Worm (Caenorhabditis elegans) whole organism, L2 larva: ENCODE data around the gene C30F2.4.

Experiments
- F13H6.1 ChIP-seq: sonication (generic microtip); optimal IDR thresholded peaks from 2 replicates; lab custom pipeline; 2016; ENCODE audit warnings: missing genetic modification characterization, missing compliant biosample characterization
- Y55F3AM.14 ChIP-seq: fragments of 200-800 bp; sonication (Bioruptor generic); optimal IDR thresholded peaks from 2 replicates; lab custom pipeline; 2018; ENCODE audit warnings: mild to moderate bottlenecking, missing genetic modification characterization, missing compliant biosample characterization
- ZK546.5 ChIP-seq: sonication (generic microtip); optimal IDR thresholded peaks from 2 replicates; lab custom pipeline; 2017; ENCODE audit warnings: missing biosample characterization, missing genetic modification characterization
- aly-2 ChIP-seq: fragments of 150-350 bp; optimal IDR thresholded peaks from 2 replicates; lab custom pipeline; 2014; ENCODE audit warnings: missing biosample characterization, missing genetic modification characterization
- ama-1 ChIP-seq: fragments of 150-350 bp; optimal IDR thresholded peaks from 2 replicates; lab custom pipeline; 2018; ENCODE audit warnings: inconsistent platforms
- blmp-1 ChIP-seq: sonication (generic microtip); optimal IDR thresholded peaks from 2 replicates; lab custom pipeline; 2017; ENCODE audit warnings: missing genetic modification characterization, mild to moderate bottlenecking, missing compliant biosample characterization, antibody characterized with exemption, moderate library complexity; ENCODE audit not compliant: insufficient read depth
- ceh-16 ChIP-seq: fragments of 150-350 bp; optimal IDR thresholded peaks from 2 replicates; lab custom pipeline; 2014; ENCODE audit warnings: missing biosample characterization, missing genetic modification characterization
- ceh-82 ChIP-seq: fragments of 150-350 bp; optimal IDR thresholded peaks from 2 replicates; lab custom pipeline; 2014; ENCODE audit warnings: missing biosample characterization, missing genetic modification characterization
- crh-2 ChIP-seq: sonication (generic microtip); optimal IDR thresholded peaks from 2 replicates; lab custom pipeline; 2017; ENCODE audit warnings: missing biosample characterization, missing genetic modification characterization
- dmd-4 ChIP-seq: sonication (generic microtip); optimal IDR thresholded peaks from 2 replicates; lab custom pipeline; 2017; ENCODE audit warnings: missing biosample characterization, missing genetic modification characterization
- egl-27 ChIP-seq: sonication (generic microtip); optimal IDR thresholded peaks from 3 replicates; lab custom pipeline; 2017; ENCODE audit warnings: missing biosample characterization, missing genetic modification reagents, missing genetic modification characterization
- fos-1 ChIP-seq: fragments of 150-350 bp; optimal IDR thresholded peaks from 2 replicates; lab custom pipeline; 2014; ENCODE audit warnings: missing biosample characterization, missing genetic modification characterization
- gmeb-1 ChIP-seq: fragments of 150-350 bp; optimal IDR thresholded peaks from 2 replicates; lab custom pipeline; 2014; ENCODE audit warnings: missing biosample characterization, missing genetic modification characterization
- lin-13 ChIP-seq: fragments of 150-350 bp; optimal IDR thresholded peaks from 2 replicates; lab custom pipeline; 2014; ENCODE audit warnings: missing biosample characterization, missing genetic modification reagents, missing genetic modification characterization
- lsy-2 ChIP-seq, 2 experiments: fragments of 150-350 bp in 1 of 2; sonication (generic microtip) in 1 of 2; optimal IDR thresholded peaks; 2 replicates each; lab custom pipeline; 2014 to 2017; ENCODE audit warnings: missing biosample characterization in 2 of 2, missing genetic modification characterization in 2 of 2
- mab-5 ChIP-seq: fragments of 150-350 bp; optimal IDR thresholded peaks from 2 replicates; lab custom pipeline; 2014; ENCODE audit warnings: missing biosample characterization, missing genetic modification characterization
- mdl-1 ChIP-seq, 2 experiments: fragments of 150-350 bp in 1 of 2; sonication (generic microtip) in 1 of 2; optimal IDR thresholded peaks; 2 replicates each; lab custom pipeline; 2017; ENCODE audit warnings: missing biosample characterization in 2 of 2, missing genetic modification characterization in 2 of 2
- nhr-11 ChIP-seq: fragments of 150-350 bp; optimal IDR thresholded peaks from 2 replicates; lab custom pipeline; 2014; ENCODE audit warnings: missing biosample characterization, missing genetic modification characterization
- nhr-129 ChIP-seq: fragments of 150-350 bp; optimal IDR thresholded peaks from 2 replicates; lab custom pipeline; 2014; ENCODE audit warnings: missing biosample characterization, missing genetic modification characterization
- nhr-21 ChIP-seq: fragments of 150-350 bp; optimal IDR thresholded peaks from 2 replicates; lab custom pipeline; 2014; ENCODE audit warnings: missing biosample characterization, missing genetic modification characterization
- nhr-23 ChIP-seq: fragments of 150-350 bp; optimal IDR thresholded peaks from 2 replicates; lab custom pipeline; 2014; ENCODE audit warnings: missing biosample characterization, missing genetic modification reagents, missing genetic modification characterization
- nhr-237 ChIP-seq: fragments of 150-350 bp; optimal IDR thresholded peaks from 2 replicates; lab custom pipeline; 2014; ENCODE audit warnings: missing biosample characterization, missing genetic modification characterization
- nhr-6 ChIP-seq: fragments of 150-350 bp; optimal IDR thresholded peaks from 2 replicates; lab custom pipeline; 2014; ENCODE audit warnings: missing biosample characterization, missing genetic modification characterization
- skn-1 ChIP-seq: sonication (generic microtip); optimal IDR thresholded peaks from 2 replicates; lab custom pipeline; 2017; ENCODE audit warnings: missing biosample characterization, missing genetic modification characterization
- sma-3 ChIP-seq: sonication (generic microtip); optimal IDR thresholded peaks from 2 replicates; lab custom pipeline; 2016; ENCODE audit warnings: missing genetic modification reagents, missing genetic modification characterization, missing compliant biosample characterization
- sma-9 ChIP-seq, 2 experiments: fragments of 150-350 bp in 1 of 2; sonication (generic microtip) in 1 of 2; optimal IDR thresholded peaks; 2 replicates each; lab custom pipeline; 2014 to 2016; ENCODE audit warnings: missing genetic modification characterization in 2 of 2, mild to moderate bottlenecking in 1 of 2, missing biosample characterization in 1 of 2, missing compliant biosample characterization in 1 of 2, missing genetic modification reagents in 1 of 2, moderate library complexity in 1 of 2
- snpc-4 ChIP-seq: fragments of 150-350 bp; optimal IDR thresholded peaks from 2 replicates; lab custom pipeline; 2014; ENCODE audit warnings: missing biosample characterization, missing genetic modification characterization
- unc-55 ChIP-seq: fragments of 150-350 bp; sonication (generic microtip); optimal IDR thresholded peaks from 3 replicates; lab custom pipeline; 2014; ENCODE audit warnings: missing biosample characterization, missing genetic modification reagents, missing genetic modification characterization
- zag-1 ChIP-seq: fragments of 150-350 bp; optimal IDR thresholded peaks from 2 replicates; lab custom pipeline; 2014; ENCODE audit warnings: missing biosample characterization, missing genetic modification characterization
- ztf-4 ChIP-seq: fragments of 150-350 bp; optimal IDR thresholded peaks from 2 replicates; lab custom pipeline; 2014; ENCODE audit warnings: missing biosample characterization, missing genetic modification characterization

The C30F2.4 gene

ce11 chrX:16103396-16103795 is 27.0 kb upstream of the C30F2.4 start, which contains the start of gene ZK1073.2:
TSS of gene ZK1073.2 (plus strand) at chrX:16103696.
- no peak for TF ChIP-seq sma-3 (GFP tag; lab: Kevin White, UChicago)
- TF ChIP-seq ZK546.5 (tag; lab: Kevin White, UChicago): no peak

DNA sequence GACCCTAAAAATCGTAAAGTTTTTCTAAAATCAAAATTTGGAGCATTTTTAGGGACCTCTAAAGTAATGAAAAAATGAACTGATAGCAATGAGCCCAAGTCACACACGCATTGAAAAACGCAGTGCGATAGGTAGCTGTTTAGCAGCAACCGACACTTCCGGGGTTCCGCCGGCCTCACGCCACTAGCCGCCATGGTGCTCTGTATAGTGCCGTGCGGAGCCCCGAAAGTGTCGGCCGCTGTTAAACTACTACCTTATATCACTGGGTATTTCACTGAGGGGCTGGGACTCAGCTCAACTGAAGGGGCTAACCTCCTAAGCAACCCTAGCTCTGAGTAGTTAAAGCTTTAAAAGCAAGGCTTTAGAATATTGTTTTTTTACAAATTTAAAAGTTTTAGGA is 22.9 kb upstream of the C30F2.4 start:
- TF ChIP-seq snpc-4 (tag; lab: Kevin White, UChicago) (peak; percentile 22), dmd-4 (no peak), fos-1 (tag; lab: Kevin White, UChicago) (no peak), nhr-11 (tag; lab: Kevin White, UChicago) (no peak)

- TF ChIP-seq F13H6.1 (tag; lab: Kevin White, UChicago): peak; percentile 57
- TF ChIP-seq snpc-4 (tag; lab: Kevin White, UChicago): no peak
- no peak for TF ChIP-seq mab-5 (tag; lab: Kevin White, UChicago)
- TF ChIP-seq lsy-2 (tag; optimal IDR thresholded peaks at IDR 0.05; lab: Kevin White, UChicago): peak in 1 of 2 experiments; percentile 17
- no peak for TF ChIP-seq nhr-23 (tag; lab: Kevin White, UChicago)
- peak; percentile 63 for TF ChIP-seq nhr-129 (tag; lab: Kevin White, UChicago)
- TF ChIP-seq zag-1 (tag; lab: Kevin White, UChicago): no peak
- no peak for TF ChIP-seq ZK546.5 (tag; lab: Kevin White, UChicago)
- no peak for TF ChIP-seq nhr-21 (tag; lab: Kevin White, UChicago)
- peak; percentile 39 for TF ChIP-seq sma-9 (GFP tag; optimal IDR thresholded peaks at IDR 0.05; lab: Kevin White, UChicago)
- no peak for TF ChIP-seq sma-9 (tag; optimal IDR thresholded peaks at IDR 0.05; lab: Kevin White, UChicago)
- TF ChIP-seq, all 48 proteins: peak for 4
Measured at ce11 chrX:16098104-16098638, 21.8 kb upstream of the C30F2.4 start.

ce11 chrX:16094370-16094769 is 18.0 kb upstream of the C30F2.4 start, which contains the start of gene C30F2.5:
TSS of gene C30F2.5 (plus strand) at chrX:16094670.
- no peak for TF ChIP-seq ztf-4 (tag; lab: Kevin White, UChicago)
- TF ChIP-seq sma-9 (GFP tag; optimal IDR thresholded peaks at IDR 0.05; lab: Kevin White, UChicago): no peak
- no peak for TF ChIP-seq sma-9 (tag; optimal IDR thresholded peaks at IDR 0.05; lab: Kevin White, UChicago)
- TF ChIP-seq blmp-1 (tag; lab: Kevin White, UChicago): no peak
- TF ChIP-seq mdl-1 (tag; optimal IDR thresholded peaks at IDR 0.05; lab: Kevin White, UChicago): no peak
- no peak for TF ChIP-seq Y55F3AM.14 (GFP tag; lab: Kevin White, UChicago)
- no peak for TF ChIP-seq egl-27 (tag; lab: Kevin White, UChicago)
- TF ChIP-seq sma-3 (GFP tag; lab: Kevin White, UChicago): no peak
- TF ChIP-seq lin-13 (GFP tag; lab: Kevin White, UChicago): no peak
- no peak for TF ChIP-seq skn-1 (tag; lab: Kevin White, UChicago)
- TF ChIP-seq lsy-2 (tag; optimal IDR thresholded peaks at IDR 0.05; lab: Kevin White, UChicago): no peak
- no peak for TF ChIP-seq nhr-237
- TF ChIP-seq ceh-16 (tag; lab: Kevin White, UChicago): no peak
- TF ChIP-seq gmeb-1: no peak
- TF ChIP-seq nhr-6 (tag; lab: Kevin White, UChicago): no peak
- TF ChIP-seq aly-2 (tag; lab: Kevin White, UChicago): no peak
- TF ChIP-seq unc-55 (GFP tag; lab: Kevin White, UChicago): no peak
- TF ChIP-seq ama-1: no peak

ce11 chrX:16091166-16091565 is 14.8 kb upstream of the C30F2.4 start:
- TF ChIP-seq snpc-4 (tag; lab: Kevin White, UChicago): peak; percentile 85
- no peak for TF ChIP-seq crh-2

DNA sequence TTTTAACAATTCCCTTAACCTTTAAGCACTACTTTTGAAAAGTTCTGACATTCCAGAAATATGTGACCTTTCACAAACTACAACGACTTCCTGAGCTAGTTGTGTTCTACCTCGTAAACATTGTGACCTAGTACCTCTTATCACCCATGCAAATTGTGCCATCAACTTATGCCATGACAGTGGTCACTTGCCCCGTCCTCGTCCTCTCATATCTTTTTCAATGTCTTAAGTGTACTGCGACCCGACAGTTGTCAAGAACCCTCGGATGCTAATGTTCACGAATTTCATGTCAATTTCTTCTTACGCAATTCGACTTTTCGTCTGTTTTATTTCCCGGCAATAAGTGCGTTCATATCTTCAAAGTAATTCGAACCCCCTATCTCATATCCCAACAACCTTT is 11.5 kb upstream of the C30F2.4 start:
- TF ChIP-seq F13H6.1 (tag; lab: Kevin White, UChicago) (peak; percentile 26), ceh-82 (no peak), snpc-4 (tag; lab: Kevin White, UChicago) (no peak)
